Fruit fly (Drosophila melanogaster): ENCODE measurements around the gene alpha-Est10.

alpha-Est10 gene

DNA sequence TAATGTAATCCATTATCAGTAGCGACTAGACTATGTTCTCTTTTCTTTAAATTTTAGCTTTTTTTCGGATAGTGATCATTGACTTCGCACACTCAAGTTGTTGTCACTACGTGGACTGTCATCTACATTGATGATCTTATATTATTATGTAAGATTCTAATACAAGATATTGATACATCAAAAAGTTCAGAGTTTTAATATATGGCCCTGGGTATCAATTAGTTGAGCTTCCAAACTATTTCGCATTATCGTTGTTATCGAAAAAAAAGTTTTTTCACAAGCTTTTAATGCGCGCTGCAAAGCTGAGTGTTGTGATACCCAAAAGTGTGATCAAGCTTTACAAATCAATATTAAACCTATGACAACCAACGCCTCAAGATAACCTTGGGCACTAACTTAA lies 1.5 kb downstream of the alpha-Est10 start (continued):
- TF ChIP-seq trh (GFP tag; optimal IDR thresholded peaks at IDR 0.05): no peak
- TF ChIP-seq CG31388 (GFP tag; optimal IDR thresholded peaks at IDR 0.05): no peak
- 0 out of 2 replicates have a peak, but pooled peaks have one; percentile 10 for TF ChIP-seq CG31441 (GFP tag; IDR thresholded peaks at IDR 0.05)
- TF ChIP-seq CG12769 (tag; optimal IDR thresholded peaks at IDR 0.05): peak; percentile 32
- peak; percentile 5 for TF ChIP-seq CG13894 (tag; optimal IDR thresholded peaks at IDR 0.05)
- peak; percentile 8 for TF ChIP-seq Sox102F (GFP tag; optimal IDR thresholded peaks at IDR 0.05)
- TF ChIP-seq CG13287 (GFP tag; IDR thresholded peaks at IDR 0.05; ENCODE audit: partially characterized antibody): peak; percentile 48; the same call in 1 of the 2 replicates
- no peak for TF ChIP-seq Poxn (GFP tag; IDR thresholded peaks at IDR 0.05)
- TF ChIP-seq Elba2 (GFP tag; optimal IDR thresholded peaks at IDR 0.05): no peak
- peak; percentile 33 for TF ChIP-seq HmgZ (tag; optimal IDR thresholded peaks at IDR 0.05)
- TF ChIP-seq pros (GFP tag; optimal IDR thresholded peaks at IDR 0.05): no peak
- TF ChIP-seq D (optimal IDR thresholded peaks at IDR 0.05): no peak
- no peak for TF ChIP-seq D (GFP tag; optimal IDR thresholded peaks at IDR 0.05)
- peak; percentile 97 for TF ChIP-seq CG18011 (GFP tag; optimal IDR thresholded peaks at IDR 0.05)
- no peak for TF ChIP-seq hbn (GFP tag; IDR thresholded peaks at IDR 0.05; ENCODE audit: partially characterized antibody)
- TF ChIP-seq CG7372 (GFP tag; IDR thresholded peaks at IDR 0.05): 0 out of 2 replicates have a peak, but pooled peaks have one; percentile 6
- no peak for TF ChIP-seq Opbp (GFP tag; IDR thresholded peaks at IDR 0.05; ENCODE audit: partially characterized antibody)
- no peak for TF ChIP-seq Dll (GFP tag; IDR thresholded peaks at IDR 0.05; ENCODE audit: partially characterized antibody)
- no peak for TF ChIP-seq Antp (GFP tag; optimal IDR thresholded peaks at IDR 0.05)
- no peak for TF ChIP-seq eve (GFP tag; optimal IDR thresholded peaks at IDR 0.05)
- TF ChIP-seq wek (GFP tag; optimal IDR thresholded peaks at IDR 0.05): no peak
- no peak for TF ChIP-seq gcm (GFP tag; optimal IDR thresholded peaks at IDR 0.05)
- no peak for TF ChIP-seq gcm2 (GFP tag; optimal IDR thresholded peaks at IDR 0.05)
- 0 out of 3 replicates have a peak, but pooled peaks have one; percentile 11 for TF ChIP-seq CG34422 (GFP tag; IDR thresholded peaks at IDR 0.05)
- TF ChIP-seq CG7987 (GFP tag; optimal IDR thresholded peaks at IDR 0.05): no peak
- TF ChIP-seq chinmo (GFP tag; IDR thresholded peaks at IDR 0.05; ENCODE audit: partially characterized antibody): peak; percentile 85; the same call in 2 of the 4 replicates
- TF ChIP-seq salm (tag; optimal IDR thresholded peaks at IDR 0.05): no peak
- peak; percentile 83 for TF ChIP-seq Med (GFP tag)
- no peak for TF ChIP-seq otp (GFP tag; IDR thresholded peaks at IDR 0.05)
- TF ChIP-seq shn (GFP tag; optimal IDR thresholded peaks at IDR 0.05): no peak
- no peak for TF ChIP-seq Doc2 (GFP tag; IDR thresholded peaks at IDR 0.05)
- no peak for TF ChIP-seq CG9797 (GFP tag; optimal IDR thresholded peaks at IDR 0.05)
- TF ChIP-seq CkIIα-i1 (GFP tag; IDR thresholded peaks at IDR 0.05): no peak
- TF ChIP-seq CG11723 (GFP tag; optimal IDR thresholded peaks at IDR 0.05): no peak
- TF ChIP-seq CG10543 (GFP tag; optimal IDR thresholded peaks at IDR 0.05): no peak
- no peak for TF ChIP-seq Hr39 (optimal IDR thresholded peaks at IDR 0.05)
- no peak for TF ChIP-seq CG1832 (GFP tag; optimal IDR thresholded peaks at IDR 0.05)
- peak; percentile 6 for TF ChIP-seq gfzf (GFP tag; optimal IDR thresholded peaks at IDR 0.05)
- no peak for TF ChIP-seq stc (GFP tag; IDR thresholded peaks at IDR 0.05)
- TF ChIP-seq chn (GFP tag; optimal IDR thresholded peaks at IDR 0.05): no peak
- peak; percentile 52; the same call in 1 of the 2 replicates for TF ChIP-seq CG5953 (GFP tag; IDR thresholded peaks at IDR 0.05)
- TF ChIP-seq lbe (GFP tag; optimal IDR thresholded peaks at IDR 0.05): no peak
- TF ChIP-seq Max (GFP tag; optimal IDR thresholded peaks at IDR 0.05): no peak
- no peak for TF ChIP-seq CG6854 (GFP tag; optimal IDR thresholded peaks at IDR 0.05)
- TF ChIP-seq CG17186 (GFP tag; optimal IDR thresholded peaks at IDR 0.05): no peak
- TF ChIP-seq CG33213 (GFP tag; optimal IDR thresholded peaks at IDR 0.05): no peak
- no peak for TF ChIP-seq ab (GFP tag; optimal IDR thresholded peaks at IDR 0.05)
- TF ChIP-seq vvl (GFP tag; IDR thresholded peaks at IDR 0.05): peak; percentile 34; the same call in 1 of the 2 replicates
- TF ChIP-seq CG15073 (GFP tag; optimal IDR thresholded peaks at IDR 0.05): no peak
- TF ChIP-seq dimm (GFP tag; IDR thresholded peaks at IDR 0.05): no peak
- TF ChIP-seq en (GFP tag; optimal IDR thresholded peaks at IDR 0.05): no peak
